Worm (Caenorhabditis elegans): Measurements from ENCODE around the gene M02D8.7.

- no peak for TF ChIP-seq dve-1 (tag; optimal IDR thresholded peaks at IDR 0.05)
- no peak for TF ChIP-seq hlh-30 (tag; optimal IDR thresholded peaks at IDR 0.05; ENCODE audit: insufficient read depth)
- no peak for TF ChIP-seq ceh-31 (tag; optimal IDR thresholded peaks at IDR 0.05)
- no peak for TF ChIP-seq ceh-22 (tag; optimal IDR thresholded peaks at IDR 0.05)
- no peak for TF ChIP-seq ets-4 (tag; optimal IDR thresholded peaks at IDR 0.05)
- TF ChIP-seq unc-3 (GFP tag; conservative IDR thresholded peaks at IDR 0.05), result no peak
- no peak for TF ChIP-seq unc-3 (tag; optimal IDR thresholded peaks at IDR 0.05)
- no peak for TF ChIP-seq ceh-14 (tag; optimal IDR thresholded peaks at IDR 0.05)
- TF ChIP-seq pqm-1 (tag; optimal IDR thresholded peaks at IDR 0.05), result no peak
- TF ChIP-seq ama-1 (optimal IDR thresholded peaks at IDR 0.05), result no peak
- no peak for TF ChIP-seq pha-4 (tag; optimal IDR thresholded peaks at IDR 0.05)
- TF ChIP-seq zip-5 (tag; optimal IDR thresholded peaks at IDR 0.05), result no peak
- no peak for TF ChIP-seq pha-2 (tag; optimal IDR thresholded peaks at IDR 0.05)
- TF ChIP-seq K09A11.1 (tag; optimal IDR thresholded peaks at IDR 0.05; ENCODE audit: insufficient read depth), result no peak
These were observed 20.8 kb upstream of the M02D8.7 start, which contains the start of gene zig-12 for ce11 chrX:8763607-8764006.

Measured in whole organism, late embryonic.